Fruit fly (Drosophila melanogaster): ENCODE measurements around the gene CG31705.

The CG31705 gene

DNA sequence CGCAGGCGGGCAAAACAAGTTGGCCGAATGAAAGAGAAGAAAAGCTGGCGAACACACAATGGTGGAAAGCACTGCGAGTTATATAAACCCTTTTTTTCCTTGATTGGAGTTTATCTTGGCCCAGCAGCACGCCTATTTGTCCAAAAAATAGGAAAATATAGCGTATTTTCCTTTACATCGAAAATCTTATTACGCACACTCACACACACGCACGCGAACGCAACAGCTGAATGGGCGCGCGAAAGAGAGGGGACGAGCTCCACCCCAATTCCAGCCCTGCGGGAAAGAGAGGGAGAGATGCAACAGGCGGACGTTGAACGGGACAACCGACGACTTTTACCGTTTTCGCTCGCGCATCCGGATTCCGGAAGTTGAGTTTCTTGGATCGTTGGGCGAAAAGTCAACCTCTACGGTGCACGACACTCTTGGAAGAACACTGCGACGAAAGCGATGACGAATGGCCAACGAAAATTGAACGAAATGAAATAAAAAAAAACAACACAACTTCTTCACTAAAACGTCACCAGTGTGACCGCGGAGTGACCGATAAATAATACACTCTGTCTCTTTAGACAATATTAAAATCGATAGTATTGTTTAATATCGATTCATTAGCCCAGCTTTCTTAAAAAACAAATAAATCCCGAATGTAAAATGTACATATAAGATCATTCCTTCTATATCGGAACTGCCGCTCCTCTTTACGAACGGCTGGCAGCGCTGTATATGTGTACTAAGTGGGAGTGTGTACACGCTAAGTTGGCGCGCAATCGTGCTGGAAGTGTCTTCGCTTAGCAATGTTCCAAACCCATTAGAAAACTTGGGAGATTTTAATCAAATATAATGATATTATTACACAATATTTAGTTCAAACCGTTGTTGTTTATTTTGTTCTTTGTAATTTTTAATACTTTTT, 11.2 kb downstream of the CG31705 start, which contains the start of the genes Dlg5 and CG4970 (continued):
- peak; percentile 74 for TF ChIP-seq CG6791 (GFP tag; IDR thresholded peaks at IDR 0.05; ENCODE audit: partially characterized antibody)
- TF ChIP-seq CG2116 (GFP tag; optimal IDR thresholded peaks at IDR 0.05) = peak; percentile 78
- no peak for TF ChIP-seq CG9437 (GFP tag; optimal IDR thresholded peaks at IDR 0.05)
- no peak for TF ChIP-seq CG7556 (GFP tag; optimal IDR thresholded peaks at IDR 0.05)
- TF ChIP-seq prd (optimal IDR thresholded peaks at IDR 0.05) = no peak
- TF ChIP-seq prd (GFP tag; IDR thresholded peaks at IDR 0.05) = no peak
- TF ChIP-seq CG2889 (GFP tag; IDR thresholded peaks at IDR 0.05) = no peak
- peak; percentile 88 for TF ChIP-seq CG34422 (GFP tag; IDR thresholded peaks at IDR 0.05)
- TF ChIP-seq CG17186 (GFP tag; optimal IDR thresholded peaks at IDR 0.05) = peak; percentile 76
- no peak for TF ChIP-seq corto (GFP tag; optimal IDR thresholded peaks at IDR 0.05)
- TF ChIP-seq CG10147 (GFP tag; optimal IDR thresholded peaks at IDR 0.05) = peak; percentile 2
- TF ChIP-seq oc (tag; optimal IDR thresholded peaks at IDR 0.05) = no peak
- TF ChIP-seq Usf (GFP tag; optimal IDR thresholded peaks at IDR 0.05) = no peak
- TF ChIP-seq dati (GFP tag; IDR thresholded peaks at IDR 0.05) = no peak
- TF ChIP-seq CG3065 (GFP tag; optimal IDR thresholded peaks at IDR 0.05) = no peak
- no peak for TF ChIP-seq CG15073 (GFP tag; optimal IDR thresholded peaks at IDR 0.05)
- peak; percentile 51 for TF ChIP-seq Med (GFP tag)
- TF ChIP-seq CG10431 (GFP tag; optimal IDR thresholded peaks at IDR 0.05) = no peak
- peak; percentile 56 for TF ChIP-seq Hmr (GFP tag; optimal IDR thresholded peaks at IDR 0.05)
- peak; percentile 84 for TF ChIP-seq amos (GFP tag; IDR thresholded peaks at IDR 0.05; ENCODE audit: partially characterized antibody)
- peak; percentile 27 for TF ChIP-seq zen (tag; optimal IDR thresholded peaks at IDR 0.05)
- no peak for TF ChIP-seq ken (GFP tag; IDR thresholded peaks at IDR 0.05)
- TF ChIP-seq D (optimal IDR thresholded peaks at IDR 0.05) = no peak
- TF ChIP-seq D (GFP tag; optimal IDR thresholded peaks at IDR 0.05) = no peak
- TF ChIP-seq CG10959 (GFP tag; IDR thresholded peaks at IDR 0.05) = no peak
- TF ChIP-seq CG15269 (tag; optimal IDR thresholded peaks at IDR 0.05) = no peak
- TF ChIP-seq Hr78 (GFP tag; optimal IDR thresholded peaks at IDR 0.05) = no peak
- no peak for TF ChIP-seq CG14014 (GFP tag; IDR thresholded peaks at IDR 0.05)
- TF ChIP-seq ATbp (GFP tag; optimal IDR thresholded peaks at IDR 0.05) = no peak
- TF ChIP-seq tgo (GFP tag; IDR thresholded peaks at IDR 0.05) = no peak
- TF ChIP-seq CG11696 (GFP tag; IDR thresholded peaks at IDR 0.05) = no peak
- no peak for TF ChIP-seq Max (GFP tag; optimal IDR thresholded peaks at IDR 0.05)
- no peak for TF ChIP-seq CG11504 (tag; optimal IDR thresholded peaks at IDR 0.05)
- peak; percentile 64 for TF ChIP-seq Dp (GFP tag; optimal IDR thresholded peaks at IDR 0.05)
- TF ChIP-seq NfI (GFP tag; optimal IDR thresholded peaks at IDR 0.05) = no peak
- peak; percentile 63; the same call in 1 of the 2 replicates for TF ChIP-seq NFAT (GFP tag; IDR thresholded peaks at IDR 0.05)
- no peak for TF ChIP-seq sug (tag; optimal IDR thresholded peaks at IDR 0.05)
- no peak for TF ChIP-seq CG4730 (GFP tag; IDR thresholded peaks at IDR 0.05)
- TF ChIP-seq onecut (GFP tag; IDR thresholded peaks at IDR 0.05) = peak; percentile 40; the same call in 1 of the 2 replicates
- no peak for TF ChIP-seq Mad (GFP tag; optimal IDR thresholded peaks at IDR 0.05)
- TF ChIP-seq hkb (optimal IDR thresholded peaks at IDR 0.05) = peak; percentile 85
- no peak for TF ChIP-seq hkb (GFP tag; IDR thresholded peaks at IDR 0.05)
- TF ChIP-seq shn (GFP tag; optimal IDR thresholded peaks at IDR 0.05) = no peak
- no peak for TF ChIP-seq CG1024 (GFP tag; IDR thresholded peaks at IDR 0.05)
- peak; percentile 23 for TF ChIP-seq Hsf (GFP tag; optimal IDR thresholded peaks at IDR 0.05)
- peak in 1 of 2 experiments; percentile 64 for TF ChIP-seq crp (GFP tag; optimal IDR thresholded peaks at IDR 0.05)
- TF ChIP-seq sna (GFP tag; IDR thresholded peaks at IDR 0.05; ENCODE audit: partially characterized antibody) = peak; percentile 66; the same call in 1 of the 2 replicates
- no peak for TF ChIP-seq CG3163 (GFP tag; optimal IDR thresholded peaks at IDR 0.05)
- TF ChIP-seq ewg (GFP tag; optimal IDR thresholded peaks at IDR 0.05) = peak; percentile 57

Measured in whole organism, embryonic.